Worm (Caenorhabditis elegans) whole organism, L1 larva: ENCODE measurements around the gene cpar-1.

Source experiments
- ces-1 ChIP-seq: fragments of 150-350 bp; optimal IDR thresholded peaks from 2 replicates; lab custom pipeline; 2014; ENCODE audit warnings: missing biosample characterization, missing genetic modification reagents, missing genetic modification characterization
- egl-27 ChIP-seq, 2 experiments: fragments of 150-350 bp in 1 of 2; sonication (generic microtip); optimal IDR thresholded peaks; 3 replicates each; lab custom pipeline; 2017 to 2018; ENCODE audit warnings: missing biosample characterization in 2 of 2, missing genetic modification characterization in 2 of 2, missing genetic modification reagents in 2 of 2
- fkh-8 ChIP-seq: sonication (generic microtip); optimal IDR thresholded peaks from 2 replicates; lab custom pipeline; 2016; ENCODE audit warnings: mild to moderate bottlenecking, missing genetic modification characterization, missing compliant biosample characterization
- nhr-237 ChIP-seq: fragments of 150-350 bp; optimal IDR thresholded peaks from 2 replicates; lab custom pipeline; 2014; ENCODE audit warnings: missing biosample characterization, missing genetic modification characterization
- unc-62 ChIP-seq: fragments of 150-350 bp; optimal IDR thresholded peaks from 2 replicates; lab custom pipeline; 2014; ENCODE audit warnings: missing biosample characterization, missing genetic modification reagents, missing genetic modification characterization
- ztf-11 ChIP-seq, 2 experiments: sonication (generic microtip); optimal IDR thresholded peaks; 2 replicates each; lab custom pipeline; 2016 to 2017; ENCODE audit warnings: missing genetic modification characterization in 2 of 2, missing biosample characterization in 1 of 2, missing compliant biosample characterization in 1 of 2
- ztf-4 ChIP-seq: fragments of 150-350 bp; optimal IDR thresholded peaks from 2 replicates; lab custom pipeline; 2014; ENCODE audit warnings: missing biosample characterization, missing genetic modification characterization

ce11 chrIII:9462785-9463467 is 29.1 kb downstream of the cpar-1 start:
- no peak for TF ChIP-seq fkh-8 (tag; lab: Kevin White, UChicago)
- no peak for TF ChIP-seq unc-62 (GFP tag; lab: Kevin White, UChicago)
- TF ChIP-seq ztf-4 (tag; lab: Kevin White, UChicago) = no peak
- TF ChIP-seq ces-1 (GFP tag; lab: Kevin White, UChicago) = no peak
- TF ChIP-seq ztf-11 (tag; optimal IDR thresholded peaks at IDR 0.05; lab: Kevin White, UChicago) = no peak
- no peak for TF ChIP-seq egl-27 (tag; optimal IDR thresholded peaks at IDR 0.05; lab: Kevin White, UChicago)
- no peak for TF ChIP-seq nhr-237 (tag; lab: Kevin White, UChicago)
